Worm (Caenorhabditis elegans): ENCODE data around the gene cand-1.

ce11 chrV:16832865-16833264, 30.2 kb downstream of the cand-1 start, which contains the start of gene phy-3:
- TF ChIP-seq dao-5 (tag; optimal IDR thresholded peaks at IDR 0.05) (no peak), him-1 (tag; optimal IDR thresholded peaks at IDR 0.05) (no peak), W03F9.2 (tag; optimal IDR thresholded peaks at IDR 0.05) (no peak)

Data from whole organism, L4/young adult.